Fruit fly (Drosophila melanogaster) whole organism: ENCODE results near the gene GluRIB.

ENCODE experiments used
- CG8478 ChIP-seq: fragments of >200 bp; optimal IDR thresholded peaks from 2 replicates; lab custom pipeline; 2018; ENCODE audit warnings: inconsistent platforms
- Dll ChIP-seq: fragments of >200 bp; optimal IDR thresholded peaks from 2 replicates; lab custom pipeline; 2017
- EcR ChIP-seq, 2 experiments: fragments of >200 bp; optimal IDR thresholded peaks; 2 replicates each; lab custom pipeline; 2017; ENCODE audit warnings: missing biosample characterization in 2 of 2, missing genetic modification characterization in 2 of 2, missing genetic modification reagents in 2 of 2
- pan ChIP-seq: fragments of >200 bp; optimal IDR thresholded peaks from 2 replicates; lab custom pipeline; 2017
- psq ChIP-seq: fragments of >200 bp; optimal IDR thresholded peaks from 2 replicates; lab custom pipeline; 2017
- usp ChIP-seq: fragments of >200 bp; optimal IDR thresholded peaks from 2 replicates; lab custom pipeline; 2017; ENCODE audit warnings: missing biosample characterization, missing genetic modification characterization, mixed read lengths

DNA sequence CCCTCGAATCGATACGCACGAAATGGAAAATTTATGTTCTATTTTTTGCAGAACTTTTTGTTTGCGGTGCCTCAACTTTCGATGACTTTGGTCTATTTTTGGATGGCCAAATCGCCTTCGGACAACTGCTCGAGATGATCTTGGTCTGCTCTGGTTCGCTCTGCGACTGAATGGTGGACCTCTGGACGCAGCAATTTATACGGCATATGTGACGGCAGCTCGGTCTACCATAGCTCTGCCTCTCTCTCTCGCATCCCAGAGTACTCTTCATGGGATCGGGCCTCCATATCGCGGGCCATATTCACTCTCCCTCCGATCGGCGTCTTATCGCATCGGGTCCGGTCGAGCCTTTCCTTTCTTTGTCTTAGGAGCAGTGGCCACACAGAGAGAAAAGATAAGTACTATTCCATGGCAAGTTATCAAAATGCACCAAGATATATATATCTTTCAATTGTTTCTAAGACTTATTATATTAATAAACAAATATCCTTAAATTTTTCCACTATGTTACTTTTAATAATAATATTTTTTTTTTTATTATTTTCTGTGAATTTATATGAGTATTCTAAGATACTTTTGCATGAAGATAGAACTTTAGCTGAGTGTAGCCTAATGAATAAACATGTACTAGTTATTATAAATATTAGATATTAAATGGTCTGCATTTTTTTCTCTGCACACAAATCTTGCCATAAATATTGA is 42.9 kb upstream of the GluRIB start, which contains the start of gene Slc45-1:
- TF ChIP-seq pan, result no peak
- TF ChIP-seq CG8478 (lab: Kevin White, UChicago), result no peak
- peak; percentile 19 for TF ChIP-seq Dll
- no peak for TF ChIP-seq EcR (GFP tag; optimal IDR thresholded peaks at IDR 0.05; lab: Kevin White, UChicago)
- TF ChIP-seq usp (GFP tag; lab: Kevin White, UChicago), result no peak
- no peak for TF ChIP-seq psq (lab: Kevin White, UChicago)
